Fruit fly (Drosophila melanogaster) whole organism, larva: ENCODE measurements around the gene topi.

ENCODE experiments used
- noc ChIP-seq: fragments of 200-800 bp; sonication (Bioruptor generic); optimal IDR thresholded peaks from 3 replicates; lab custom pipeline; 2019; ENCODE audit warnings: missing biosample characterization, mild to moderate bottlenecking, missing genetic modification characterization, moderate library complexity

The topi gene

DNA sequence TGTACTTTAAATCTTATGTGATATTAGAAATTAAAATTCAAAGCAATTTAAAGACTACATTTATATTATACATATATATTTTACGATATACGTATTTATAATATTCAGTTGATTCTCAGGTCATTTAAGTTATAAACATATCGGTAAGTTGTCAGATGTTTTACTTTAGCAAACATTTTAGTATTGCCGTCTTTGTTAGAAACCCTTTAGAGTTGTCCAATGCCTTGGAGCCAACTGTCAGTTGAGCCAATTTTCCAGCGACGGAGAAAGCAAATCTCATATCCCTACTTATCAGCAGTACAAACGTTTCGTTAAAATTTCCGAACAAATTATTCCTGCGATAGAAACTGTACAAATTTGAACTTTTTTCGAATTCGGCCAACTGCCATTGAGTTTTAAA lies at the start of gene topi:
Gene topi, plus strand, starts transcription at position 301 of the 400 bp plus-strand sequence.
- no peak for TF ChIP-seq noc (tag; lab: Kevin White, UChicago)

DNA sequence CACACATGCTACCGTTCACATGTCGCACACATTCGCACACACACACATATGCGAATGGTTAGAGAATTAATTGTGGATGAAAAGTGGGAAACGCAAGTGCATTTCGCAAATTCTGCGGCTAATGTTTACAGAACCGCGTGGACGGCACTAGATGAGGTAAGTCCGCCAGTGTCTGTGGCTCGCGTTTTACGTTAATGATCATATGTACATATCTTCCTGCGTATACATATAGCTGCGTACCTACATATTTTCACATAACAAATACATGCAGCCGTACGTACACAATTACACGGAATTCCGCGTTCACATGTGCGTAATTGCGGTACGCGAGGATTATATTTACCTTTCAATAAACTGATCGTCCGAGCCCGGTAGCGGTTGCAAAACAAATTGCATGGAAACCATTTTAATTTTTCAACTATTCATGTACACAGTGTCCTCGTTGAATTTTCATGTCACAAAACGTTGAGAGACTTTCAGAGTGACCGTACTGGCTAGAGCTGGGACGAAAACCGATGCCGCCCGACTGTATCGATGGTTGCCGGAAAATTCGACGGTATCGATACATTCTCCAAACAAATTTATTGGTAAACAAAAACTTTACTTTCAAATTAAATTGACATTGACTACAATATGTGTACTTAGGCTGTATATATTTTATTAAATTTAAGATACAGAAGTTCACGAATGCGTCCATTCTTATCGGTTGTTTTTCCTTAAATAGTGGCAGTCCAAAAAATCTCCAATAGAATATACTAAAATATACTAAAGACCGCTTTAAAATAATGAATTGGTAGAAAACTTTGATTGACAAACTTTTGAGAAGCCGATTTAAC lies 49.6 kb upstream of the topi start, which contains the start of gene hyd:
Gene hyd, minus strand, starts transcription at position 495 of the 836 bp plus-strand sequence.
- no peak for TF ChIP-seq noc (tag; lab: Kevin White, UChicago)

DNA sequence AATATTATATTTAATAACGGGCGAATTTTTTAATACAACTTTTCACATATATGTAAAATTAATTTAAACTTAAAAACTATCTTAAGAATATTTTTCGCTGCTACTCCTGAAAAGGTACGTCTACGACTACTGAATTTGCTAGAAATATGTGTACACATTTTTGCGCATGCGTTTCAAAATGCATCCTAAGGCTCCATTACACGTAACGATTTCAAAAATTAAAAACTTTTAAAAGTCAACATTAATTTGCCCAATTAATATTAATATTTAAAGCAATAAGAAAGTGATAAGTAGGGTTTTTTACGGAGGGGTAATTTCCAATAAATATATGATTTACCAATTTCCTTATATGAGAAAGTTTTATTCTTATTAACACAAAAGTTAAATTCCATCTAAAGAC lies 44.1 kb upstream of the topi start, which contains the start of gene FoxP:
Gene FoxP, minus strand, starts transcription at position 89 of the 400 bp plus-strand sequence.
- TF ChIP-seq noc (tag; lab: Kevin White, UChicago), result no peak

DNA sequence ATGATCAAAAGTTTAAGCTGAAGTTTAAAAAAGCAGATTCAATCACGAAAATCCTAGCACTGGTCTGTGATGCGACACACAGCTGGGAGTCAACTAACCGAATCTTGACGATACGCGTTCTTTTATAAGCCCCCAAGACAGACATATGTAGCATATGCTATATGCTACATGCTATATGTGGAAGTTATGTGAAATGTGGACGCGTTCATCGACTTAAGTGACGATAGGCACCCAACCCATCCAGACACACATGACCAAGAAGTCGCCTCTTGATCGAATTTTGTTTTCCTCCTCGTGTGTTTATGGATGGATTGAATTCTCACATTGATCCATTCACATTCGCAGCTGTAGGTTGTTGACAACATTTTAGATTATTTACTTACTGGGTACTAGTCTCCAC lies 41.8 kb upstream of the topi start, which contains the start of gene alphaTub85E:
Gene alphaTub85E, minus strand, starts transcription at position 101 of the 400 bp plus-strand sequence.
- TF ChIP-seq noc (tag; lab: Kevin White, UChicago), result no peak

DNA sequence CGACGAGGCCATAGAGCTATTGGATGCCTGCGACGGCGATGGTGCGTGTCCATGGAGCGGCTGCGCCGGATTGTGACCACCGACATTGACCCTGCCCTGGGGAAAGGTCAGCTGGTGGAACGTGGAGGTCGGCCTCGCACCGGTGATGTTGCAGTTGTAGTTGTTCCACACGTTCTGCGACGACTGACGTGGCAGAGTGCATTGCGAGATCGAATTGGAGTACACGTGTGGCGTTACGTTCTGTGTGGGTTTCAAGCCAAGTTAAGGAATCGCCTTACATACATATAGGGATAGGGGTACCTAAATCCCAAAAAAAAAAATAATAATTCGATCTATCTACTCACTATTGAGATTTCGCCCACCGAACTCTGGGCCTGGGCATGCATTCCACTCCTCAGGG lies 39.8 kb upstream of the topi start:
- TF ChIP-seq noc (tag; lab: Kevin White, UChicago), result no peak

DNA sequence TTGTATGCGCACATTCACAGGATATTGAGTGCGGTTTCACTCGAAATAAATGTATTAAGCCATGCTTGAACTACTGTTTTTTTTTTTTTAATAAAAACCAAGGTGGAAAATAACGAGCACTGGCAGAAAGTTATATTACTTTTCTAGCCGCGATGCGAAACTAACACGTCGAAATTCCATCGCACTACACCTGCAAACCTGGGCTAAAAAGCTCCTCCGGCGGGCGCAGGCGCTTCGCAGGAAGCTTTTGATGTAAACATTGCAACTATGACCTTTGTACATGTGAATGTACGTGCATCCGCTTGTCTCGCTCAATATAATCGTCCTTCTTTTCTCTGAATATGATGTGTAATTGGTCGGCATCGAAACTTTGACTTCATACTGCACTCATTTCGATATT lies 35.1 kb upstream of the topi start, which contains the start of gene side-VII:
Gene side-VII, minus strand, starts transcription at position 187 of the 400 bp plus-strand sequence.
- TF ChIP-seq noc (tag; lab: Kevin White, UChicago), result no peak

DNA sequence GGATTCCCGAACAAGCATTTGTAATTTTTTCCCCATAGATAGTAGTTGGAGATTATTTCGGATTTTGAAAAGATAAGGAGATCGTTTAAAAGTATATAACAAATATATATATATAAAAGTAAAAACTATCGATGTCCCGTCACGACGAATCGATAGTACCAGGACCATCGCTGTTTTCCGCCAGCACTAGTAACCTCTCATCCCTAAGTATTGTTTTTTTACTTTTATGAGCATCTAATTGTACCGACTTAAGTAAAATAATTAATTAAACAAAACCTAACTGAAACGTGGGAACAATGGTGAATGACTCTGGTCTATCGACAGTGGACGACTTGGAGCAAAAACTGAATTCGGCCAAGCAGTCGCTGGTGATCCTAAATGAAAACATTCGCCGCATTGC lies 34.2 kb upstream of the topi start, which contains the start of gene Pnn:
Gene Pnn, plus strand, starts transcription at position 187 of the 400 bp plus-strand sequence.
- TF ChIP-seq noc (tag; lab: Kevin White, UChicago), result no peak

DNA sequence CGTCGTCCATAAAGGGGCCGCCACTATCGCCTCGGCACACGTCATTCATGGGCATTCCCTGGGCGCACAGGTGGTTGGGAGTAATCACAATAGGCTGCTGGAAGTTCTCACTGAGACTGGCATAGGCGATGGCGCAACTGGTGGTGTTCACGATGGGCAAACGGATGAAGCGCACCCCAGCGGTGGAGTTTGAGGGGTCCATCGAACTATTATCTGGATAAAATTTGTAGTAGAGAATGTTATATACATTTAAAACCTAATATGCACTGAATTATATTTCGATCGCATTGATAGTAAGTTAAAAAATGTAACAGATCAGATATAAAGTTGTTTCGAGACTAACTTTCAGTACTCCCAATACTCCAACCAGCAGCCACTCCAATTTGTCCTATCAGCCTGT lies 31.7 kb upstream of the topi start, which contains the start of gene CG31415:
Gene CG31415, plus strand, starts transcription at position 301 of the 400 bp plus-strand sequence.
- no peak for TF ChIP-seq noc (tag; lab: Kevin White, UChicago)

DNA sequence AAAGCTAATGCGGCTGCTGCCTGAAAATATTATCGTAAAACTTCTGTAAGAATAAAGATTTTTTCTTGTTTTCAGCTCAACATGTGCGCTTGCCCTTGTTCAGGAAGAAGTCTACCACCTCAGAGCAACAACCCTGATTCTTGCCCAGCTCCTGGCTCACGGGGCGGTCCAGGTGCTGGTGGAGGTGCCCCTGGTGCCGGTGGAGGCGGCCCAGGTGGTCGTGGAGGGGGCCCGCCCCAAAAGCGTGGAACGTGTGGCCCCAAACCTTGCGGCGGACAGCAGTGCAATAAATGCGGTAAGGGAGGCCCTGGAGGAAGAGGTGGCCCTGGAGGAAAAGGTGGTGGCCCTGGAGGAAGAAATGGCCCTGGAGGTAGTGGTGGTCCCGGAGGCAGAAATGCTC lies 30.9 kb upstream of the topi start:
- no peak for TF ChIP-seq noc (tag; lab: Kevin White, UChicago)

DNA sequence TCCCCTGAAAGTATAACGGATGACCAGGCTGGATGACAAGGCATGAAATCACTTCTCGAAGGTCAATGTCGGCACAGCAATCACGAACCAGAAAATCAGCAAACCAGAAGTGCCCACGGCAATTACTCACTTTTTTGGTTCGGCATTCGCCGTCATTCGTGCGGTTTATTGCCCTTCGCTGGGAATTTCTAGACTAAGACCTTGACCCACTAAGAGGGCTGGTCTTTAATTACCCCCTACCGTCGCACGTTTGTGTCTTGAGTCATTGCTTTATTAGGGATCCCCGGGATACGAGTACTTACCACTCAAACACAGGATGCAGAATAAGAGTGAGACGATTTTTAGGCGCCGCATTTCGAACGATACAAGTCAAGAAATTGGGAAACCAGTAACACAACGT lies 29.5 kb upstream of the topi start:
- no peak for TF ChIP-seq noc (tag; lab: Kevin White, UChicago)

DNA sequence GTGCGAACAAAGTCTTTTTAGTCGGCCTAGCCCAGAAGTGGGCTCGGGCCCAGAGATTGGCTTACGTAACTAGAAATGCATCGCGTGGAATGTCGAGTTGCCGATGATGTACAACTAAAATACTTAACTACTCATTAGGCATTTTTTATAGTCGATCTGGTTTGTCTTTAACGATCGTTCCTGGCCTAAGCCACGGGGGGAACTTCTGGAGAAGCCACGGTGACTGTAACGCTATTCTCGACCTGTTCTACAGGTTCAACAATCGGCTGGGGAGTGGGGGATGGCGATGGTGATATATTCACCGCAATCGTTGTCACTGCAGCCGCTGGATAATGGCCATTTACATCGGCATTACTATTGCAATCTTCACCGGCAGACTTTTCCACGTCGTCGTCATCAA lies 28.7 kb upstream of the topi start, which contains the start of gene CG34409:
Gene CG34409, minus strand, starts transcription at position 101 of the 400 bp plus-strand sequence.
- TF ChIP-seq noc (tag; lab: Kevin White, UChicago), result no peak

DNA sequence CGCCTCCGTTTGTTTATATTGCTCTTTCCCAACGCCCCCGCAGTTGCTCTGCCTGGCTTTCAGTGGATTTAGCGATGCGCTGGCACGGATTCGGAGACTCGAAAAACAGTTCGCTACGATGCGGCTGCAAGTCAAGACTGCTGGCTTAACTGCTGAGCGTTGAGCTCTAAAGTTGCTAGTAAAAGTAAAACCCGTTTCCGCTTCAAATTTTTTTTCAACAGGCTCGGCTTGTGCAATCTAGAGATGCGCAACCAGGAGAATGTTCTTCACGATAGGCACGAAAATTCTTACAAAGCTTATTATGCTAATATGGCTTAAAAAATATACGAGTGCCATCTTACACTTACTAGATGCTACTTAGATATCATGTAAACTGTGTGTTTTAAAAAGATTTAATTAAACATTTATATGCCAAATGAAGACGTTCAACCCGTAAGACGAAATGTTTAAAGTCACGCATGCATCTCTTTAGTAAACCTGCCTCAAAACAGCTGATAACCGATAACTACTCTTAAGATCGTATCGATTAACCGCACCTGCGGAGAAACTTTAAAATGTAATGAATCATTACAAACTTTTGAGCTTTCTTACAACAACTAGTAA lies 27.5 kb upstream of the topi start, which contains the start of gene CG12948:
Gene CG12948, minus strand, starts transcription at position 473 of the 603 bp plus-strand sequence.
- no peak for TF ChIP-seq noc (tag; lab: Kevin White, UChicago)

DNA sequence ATGACTTTTGCATAAGTTTGCCTTT lies 27.2 kb upstream of the topi start, which contains the start of gene PpD3:
Gene PpD3, plus strand, starts transcription at position 1 of the 25 bp plus-strand sequence.
- TF ChIP-seq noc (tag; lab: Kevin White, UChicago), result no peak

DNA sequence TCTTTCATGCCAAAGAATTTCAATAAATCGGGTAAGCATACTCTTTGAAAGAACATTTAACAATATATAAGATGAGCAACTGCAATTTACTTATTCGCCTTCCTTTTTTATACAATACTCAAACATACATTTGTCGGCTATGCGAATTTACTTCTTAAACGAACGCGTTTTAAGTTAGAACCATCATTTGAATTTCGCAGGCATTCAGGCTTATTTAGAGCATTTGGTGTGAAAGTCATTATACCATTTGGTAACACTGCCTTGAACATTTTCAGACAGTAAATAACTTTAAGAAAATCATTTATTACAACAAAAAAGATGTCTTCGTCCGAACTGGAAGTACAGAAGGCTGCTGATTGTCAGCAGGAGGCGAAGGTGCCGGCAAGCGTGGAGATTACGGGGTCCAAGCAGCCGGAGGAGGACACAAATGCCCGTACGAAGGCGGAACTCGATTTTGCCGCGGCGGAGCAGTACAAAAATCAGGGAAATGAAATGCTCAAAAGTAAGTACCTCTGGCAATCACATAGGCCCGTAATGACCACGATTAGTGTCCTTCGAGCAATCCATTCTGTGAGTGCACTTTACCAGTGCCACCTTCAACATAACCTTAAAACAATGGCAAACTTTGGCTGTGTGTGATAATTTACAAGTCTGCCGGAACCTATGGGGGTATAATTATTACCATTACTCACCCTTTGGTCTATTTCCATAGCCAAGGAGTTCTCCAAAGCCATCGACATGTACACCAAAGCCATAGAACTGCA lies 26.8 kb upstream of the topi start:
- no peak for TF ChIP-seq noc (tag; lab: Kevin White, UChicago)

DNA sequence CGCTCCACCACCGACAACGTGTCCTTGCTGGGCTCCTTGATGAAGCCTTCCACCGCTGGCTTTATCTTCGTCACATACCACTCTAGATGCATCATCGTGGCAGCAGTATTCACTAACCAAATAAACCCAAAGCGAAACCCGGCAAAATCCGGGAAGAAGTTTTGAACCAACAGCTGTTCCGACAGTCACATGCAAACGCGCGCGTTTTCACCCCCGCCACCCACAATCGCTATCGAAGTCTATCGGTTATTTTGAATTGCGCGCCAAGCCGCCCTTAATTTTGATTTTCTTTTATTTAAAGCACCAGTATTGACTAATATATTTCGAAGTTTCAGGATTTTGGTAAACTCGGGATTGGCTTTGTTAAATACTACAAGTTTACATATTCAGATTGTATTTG lies 20.4 kb upstream of the topi start, which contains the start of gene Tti1:
Gene Tti1, minus strand, starts transcription at position 200 of the 400 bp plus-strand sequence.
- no peak for TF ChIP-seq noc (tag; lab: Kevin White, UChicago)

DNA sequence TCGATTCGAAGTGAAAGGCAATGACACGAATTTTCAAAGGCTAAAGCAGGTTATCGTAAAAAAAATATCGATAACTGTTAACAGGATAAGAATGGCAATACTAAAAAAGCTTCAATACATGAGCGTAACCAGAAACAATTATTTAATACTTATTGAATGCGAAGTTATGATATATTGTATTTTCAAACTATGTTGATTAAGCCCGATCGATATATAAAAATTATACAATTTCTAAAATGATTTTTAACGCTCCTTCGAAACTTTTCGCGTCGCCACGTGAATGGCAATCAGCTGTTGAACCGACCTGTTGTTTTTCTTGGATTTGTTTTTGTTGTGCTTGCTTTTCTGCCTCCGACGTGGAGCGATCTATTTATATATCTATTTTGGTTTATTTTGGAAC lies 18.7 kb upstream of the topi start, which contains the start of the genes Alg12 and Rpt3R:
Gene Alg12, plus strand, starts transcription at position 305 of the 400 bp plus-strand sequence.
Gene Rpt3R, minus strand, starts transcription at position 324 of the 400 bp plus-strand sequence.
- no peak for TF ChIP-seq noc (tag; lab: Kevin White, UChicago)
